Fruit fly (Drosophila melanogaster) whole organism: ENCODE data around the gene CG10874.

Experiments used
- CG8478 ChIP-seq: fragments of >200 bp; optimal IDR thresholded peaks from 2 replicates; lab custom pipeline; 2018; ENCODE audit warnings: inconsistent platforms
- Dll ChIP-seq: fragments of >200 bp; optimal IDR thresholded peaks from 2 replicates; lab custom pipeline; 2017
- pan ChIP-seq: fragments of >200 bp; optimal IDR thresholded peaks from 2 replicates; lab custom pipeline; 2017

dm6 chr2L:2177312-2177968 is 14.7 kb downstream of the CG10874 start:
- TF ChIP-seq pan (no peak), CG8478 (lab: Kevin White, UChicago) (no peak), Dll (lab: Kevin White, UChicago) (no peak)
